Worm (Caenorhabditis elegans) whole organism, L2 larva: ENCODE measurements around the gene srp-2.
A peak's percentile ranks its signal among the peaks of the same experiment; 100 is the strongest.

Experiments
- aly-2 ChIP-seq: fragments of 150-350 bp; optimal IDR thresholded peaks from 2 replicates; lab custom pipeline; 2014; ENCODE audit warnings: missing biosample characterization, missing genetic modification characterization
- ama-1 ChIP-seq: fragments of 150-350 bp; optimal IDR thresholded peaks from 2 replicates; lab custom pipeline; 2018; ENCODE audit warnings: inconsistent platforms
- lin-13 ChIP-seq: fragments of 150-350 bp; optimal IDR thresholded peaks from 2 replicates; lab custom pipeline; 2014; ENCODE audit warnings: missing biosample characterization, missing genetic modification reagents, missing genetic modification characterization
- mdl-1 ChIP-seq, 2 experiments: fragments of 150-350 bp in 1 of 2; sonication (generic microtip) in 1 of 2; optimal IDR thresholded peaks; 2 replicates each; lab custom pipeline; 2017; ENCODE audit warnings: missing biosample characterization in 2 of 2, missing genetic modification characterization in 2 of 2
- nhr-25 ChIP-seq: fragments of 150-350 bp; sonication (generic microtip); optimal IDR thresholded peaks from 3 replicates; lab custom pipeline; 2014; ENCODE audit warnings: missing biosample characterization, missing genetic modification characterization
- skn-1 ChIP-seq: sonication (generic microtip); optimal IDR thresholded peaks from 2 replicates; lab custom pipeline; 2017; ENCODE audit warnings: missing biosample characterization, missing genetic modification characterization
- snpc-4 ChIP-seq: fragments of 150-350 bp; optimal IDR thresholded peaks from 2 replicates; lab custom pipeline; 2014; ENCODE audit warnings: missing biosample characterization, missing genetic modification characterization
- unc-62 ChIP-seq: fragments of 150-350 bp; optimal IDR thresholded peaks from 2 replicates; lab custom pipeline; 2014; ENCODE audit warnings: missing biosample characterization, missing genetic modification reagents, missing genetic modification characterization
- ztf-1 ChIP-seq: fragments of 200-800 bp; sonication (Bioruptor generic); conservative IDR thresholded peaks from 2 replicates; pipeline ENCODE4 v1.3.6; 2022; ENCODE audit warnings: missing genetic modification characterization, missing compliant biosample characterization
- ztf-11 ChIP-seq: sonication (generic microtip); optimal IDR thresholded peaks from 2 replicates; lab custom pipeline; 2017; ENCODE audit warnings: missing biosample characterization, missing genetic modification characterization

ce11 chrV:725807-726572 lies 36.5 kb upstream of the srp-2 start:
- TF ChIP-seq aly-2 (no peak), nhr-25 (no peak), skn-1 (no peak), mdl-1 (tag; optimal IDR thresholded peaks at IDR 0.05; lab: Kevin White, UChicago) (no peak), ztf-1 (GFP tag; lab: Robert Waterston, UW) (no peak), ztf-11 (tag; lab: Kevin White, UChicago) (no peak), lin-13 (GFP tag; lab: Kevin White, UChicago) (no peak), unc-62 (GFP tag; lab: Kevin White, UChicago) (no peak), snpc-4 (tag; lab: Kevin White, UChicago) (no peak), ama-1 (peak; percentile 94)
